Worm (Caenorhabditis elegans) whole organism, L4/young adult: ENCODE results near the gene T23G5.3.

Source experiments
- dao-5 ChIP-seq: sonication (generic microtip); optimal IDR thresholded peaks from 2 replicates; lab custom pipeline; 2016; ENCODE audit warnings: missing genotype, missing genetic modification characterization, moderate library complexity, missing compliant biosample characterization
- him-1 ChIP-seq: sonication (generic microtip); optimal IDR thresholded peaks from 2 replicates; lab custom pipeline; 2016; ENCODE audit warnings: missing genotype, missing genetic modification reagents, missing genetic modification characterization, missing compliant biosample characterization

DNA sequence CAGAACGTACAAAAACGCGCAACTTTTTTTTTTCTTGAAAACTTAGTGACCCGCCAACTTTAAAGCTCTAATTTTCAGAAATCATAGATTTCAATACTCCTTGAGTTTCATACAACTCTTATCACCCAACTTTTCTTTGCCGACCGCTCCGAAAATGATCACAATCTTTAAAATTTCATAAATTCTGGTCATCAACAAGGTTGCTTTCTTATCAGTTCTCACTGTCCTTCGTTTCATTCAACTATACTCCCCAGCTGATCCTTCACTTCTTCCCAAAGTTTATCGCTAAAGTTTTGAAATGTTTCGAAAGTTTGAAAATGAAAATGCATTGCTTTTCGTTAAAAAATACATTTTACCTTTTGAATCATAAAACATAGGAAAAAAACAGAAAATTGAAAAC, 24.7 kb upstream of the T23G5.3 start:
- TF ChIP-seq dao-5 (tag; lab: Kevin White, UChicago) (no peak), him-1 (tag; lab: Kevin White, UChicago) (no peak)
